Worm (Caenorhabditis elegans) whole organism, early embryonic: ENCODE measurements around the gene asd-1.

ENCODE experiments used
- B0310.2 ChIP-seq: sonication (generic microtip); optimal IDR thresholded peaks from 2 replicates; lab custom pipeline; 2016; ENCODE audit warnings: mild to moderate bottlenecking, missing genetic modification characterization, missing compliant biosample characterization
- F13C5.2 ChIP-seq: sonication (generic microtip); optimal IDR thresholded peaks from 2 replicates; lab custom pipeline; 2017; ENCODE audit warnings: mild to moderate bottlenecking, missing genetic modification characterization, inconsistent platforms, missing compliant biosample characterization
- aly-1 ChIP-seq: sonication (generic microtip); optimal IDR thresholded peaks from 2 replicates; lab custom pipeline; 2016; ENCODE audit warnings: missing genetic modification characterization, missing compliant biosample characterization
- ama-1 ChIP-seq: fragments of 150-350 bp; optimal IDR thresholded peaks from 2 replicates; lab custom pipeline; 2014
- ceh-13 ChIP-seq: fragments of 200-800 bp; sonication (Bioruptor generic); optimal IDR thresholded peaks from 2 replicates; lab custom pipeline; 2018; ENCODE audit warnings: mild to moderate bottlenecking, missing genetic modification characterization, missing compliant biosample characterization
- ceh-36 ChIP-seq: sonication (generic microtip); optimal IDR thresholded peaks from 2 replicates; lab custom pipeline; 2016; ENCODE audit warnings: missing genetic modification characterization, inconsistent platforms, missing compliant biosample characterization
- ets-7 ChIP-seq: sonication (generic microtip); optimal IDR thresholded peaks from 2 replicates; lab custom pipeline; 2016; ENCODE audit warnings: missing genotype, missing genetic modification characterization, missing compliant biosample characterization
- flt-1 ChIP-seq: fragments of 200-800 bp; sonication (Bioruptor generic); IDR thresholded peaks from 2 replicates; pipeline ENCODE4 v1.3.6; 2022; ENCODE audit warnings: missing genetic modification characterization, missing compliant biosample characterization
- hmbx-1 ChIP-seq: sonication (generic microtip); optimal IDR thresholded peaks from 2 replicates; lab custom pipeline; 2016; ENCODE audit warnings: mild to moderate bottlenecking, missing genetic modification characterization, missing compliant biosample characterization
- hmg-4 ChIP-seq: fragments of 200-800 bp; sonication (Bioruptor generic); optimal IDR thresholded peaks from 2 replicates; lab custom pipeline; 2018; ENCODE audit warnings: mild to moderate bottlenecking, missing genetic modification characterization, missing compliant biosample characterization
- hnd-1 ChIP-seq: sonication (generic microtip); optimal IDR thresholded peaks from 2 replicates; lab custom pipeline; 2016; ENCODE audit warnings: missing genetic modification characterization, missing compliant biosample characterization
- pes-1 ChIP-seq: fragments of 200-800 bp; sonication (Bioruptor generic); IDR thresholded peaks from 2 replicates; pipeline ENCODE4 v1.3.6; 2022; ENCODE audit warnings: missing genetic modification reagents, missing genetic modification characterization, missing compliant biosample characterization
- scrt-1 ChIP-seq: fragments of 200-800 bp; sonication (Bioruptor generic); IDR thresholded peaks from 2 replicates; pipeline ENCODE4 v1.3.6; 2022; ENCODE audit warnings: missing genetic modification characterization, missing compliant biosample characterization
- sea-1 ChIP-seq: fragments of 200-800 bp; sonication (Bioruptor generic); conservative IDR thresholded peaks from 2 replicates; pipeline ENCODE4 v1.3.6; 2022; ENCODE audit warnings: missing genetic modification characterization, missing compliant biosample characterization
- tbx-11 ChIP-seq: fragments of 200-800 bp; sonication (Bioruptor generic); IDR thresholded peaks from 2 replicates; pipeline ENCODE4 v1.3.6; 2022; ENCODE audit warnings: missing genetic modification characterization, missing compliant biosample characterization
- tbx-37 ChIP-seq: fragments of 200-800 bp; sonication (Bioruptor generic); conservative IDR thresholded peaks from 2 replicates; pipeline ENCODE4 v1.3.6; 2022; ENCODE audit warnings: missing genetic modification reagents, missing genetic modification characterization, missing compliant biosample characterization
- tra-4 ChIP-seq: sonication (generic microtip); optimal IDR thresholded peaks from 2 replicates; lab custom pipeline; 2017; ENCODE audit warnings: missing genetic modification characterization, missing compliant biosample characterization

asd-1 gene

DNA sequence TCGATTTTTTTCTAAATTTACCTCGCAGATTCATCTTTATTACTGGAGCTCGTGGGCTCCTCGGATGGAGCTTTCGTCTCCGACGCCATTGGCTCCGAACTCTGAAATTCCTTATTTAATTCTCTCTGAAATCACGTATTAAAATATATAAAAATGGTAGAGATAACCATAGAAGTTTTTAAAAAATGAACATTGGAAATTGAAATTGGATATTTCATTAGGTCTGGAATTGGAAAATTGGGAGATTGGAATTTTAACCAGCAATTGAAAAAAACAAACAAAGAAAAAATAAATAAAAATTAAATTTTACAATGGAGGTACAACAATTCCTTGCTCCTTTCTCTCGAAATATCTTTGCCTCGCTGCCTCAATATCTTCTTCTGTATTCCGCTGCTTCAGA is 30.3 kb upstream of the asd-1 start, which contains the start of gene rnf-5:
TSS of gene rnf-5 (minus strand) at position 101 of the 400 bp plus-strand sequence.
- TF ChIP-seq F13C5.2 (tag; lab: Kevin White, UChicago) (no peak), sea-1 (GFP tag; lab: Robert Waterston, UW) (no peak), tbx-37 (GFP tag; lab: Robert Waterston, UW) (no peak), aly-1 (tag; lab: Kevin White, UChicago) (no peak), hnd-1 (no peak), tra-4 (no peak), hmbx-1 (tag; lab: Kevin White, UChicago) (no peak), pes-1 (GFP tag; lab: Robert Waterston, UW) (no peak), B0310.2 (no peak), ceh-13 (GFP tag; lab: Kevin White, UChicago) (no peak), tbx-11 (GFP tag; lab: Robert Waterston, UW) (no peak), ama-1 (no peak)

DNA sequence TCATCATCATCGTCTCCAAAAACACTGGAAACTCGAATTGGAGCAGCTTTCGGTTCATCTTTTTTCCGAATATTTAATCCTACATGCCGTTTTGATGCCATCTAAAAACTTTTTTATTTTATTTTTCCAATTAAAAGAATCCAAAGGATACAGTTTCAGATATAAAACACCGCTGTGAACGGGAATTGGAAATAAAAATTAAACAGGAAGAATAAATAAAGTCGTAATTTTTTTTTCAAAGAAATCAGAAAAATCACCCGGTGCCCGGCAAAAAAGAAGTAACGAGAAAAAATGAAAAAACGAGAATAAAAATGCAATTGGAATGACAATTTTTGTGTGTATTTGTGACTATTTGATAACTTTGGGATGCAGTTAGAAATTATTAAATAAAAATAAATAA is 28.4 kb upstream of the asd-1 start, which contains the start of gene ccdc-55:
TSS of gene ccdc-55 (minus strand) at position 101 of the 400 bp plus-strand sequence.
- TF ChIP-seq ama-1 (no peak), scrt-1 (GFP tag; lab: Robert Waterston, UW) (no peak), tra-4 (no peak), flt-1 (GFP tag; lab: Robert Waterston, UW) (no peak), sea-1 (GFP tag; lab: Robert Waterston, UW) (no peak), tbx-37 (GFP tag; lab: Robert Waterston, UW) (no peak), ets-7 (no peak), hmg-4 (GFP tag; lab: Kevin White, UChicago) (no peak)

DNA sequence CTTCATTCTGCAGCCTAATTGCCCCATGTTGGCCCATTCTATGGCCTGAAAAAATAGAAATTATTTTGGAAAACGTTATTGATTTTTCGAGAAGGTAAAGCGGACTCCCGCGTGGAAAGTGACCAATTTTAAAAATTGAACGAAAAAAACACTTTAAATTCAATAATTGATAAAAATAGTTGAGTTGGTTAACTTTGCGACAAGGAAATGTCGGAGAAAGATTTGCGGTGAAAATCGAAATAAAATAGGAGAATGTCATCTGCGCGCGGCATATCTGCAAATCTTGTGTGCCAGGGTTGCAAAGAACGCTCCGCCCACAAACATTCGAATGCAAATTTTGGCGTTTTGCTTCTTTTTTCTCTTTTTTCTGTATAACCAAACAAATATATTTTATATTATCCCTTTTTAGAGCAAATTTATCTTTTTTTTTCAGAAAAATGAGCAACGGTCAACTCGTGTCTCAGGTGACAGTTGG is 26.1 kb upstream of the asd-1 start, which contains the start of the genes rnf-121 and C16C10.4:
TSS of gene rnf-121 (minus strand) at position 51 of the 475 bp plus-strand sequence.
TSS of gene C16C10.4 (plus strand) at position 434 of the 475 bp plus-strand sequence.
- TF ChIP-seq ceh-36 (peak; percentile 93), B0310.2 (peak; percentile 82), hmg-4 (GFP tag; lab: Kevin White, UChicago) (peak; percentile 97), ceh-13 (GFP tag; lab: Kevin White, UChicago) (peak; percentile 93), sea-1 (GFP tag; lab: Robert Waterston, UW) (peak; percentile 93), pes-1 (GFP tag; lab: Robert Waterston, UW) (peak; percentile 91), ets-7 (peak; percentile 75), tbx-11 (GFP tag; lab: Robert Waterston, UW) (peak; percentile 92), flt-1 (GFP tag; lab: Robert Waterston, UW) (peak; percentile 83), tbx-37 (GFP tag; lab: Robert Waterston, UW) (peak; percentile 82), ama-1 (no peak), scrt-1 (GFP tag; lab: Robert Waterston, UW) (peak; percentile 87), F13C5.2 (tag; lab: Kevin White, UChicago) (peak; percentile 92), tra-4 (peak; percentile 80), hmbx-1 (tag; lab: Kevin White, UChicago) (peak; percentile 61), aly-1 (tag; lab: Kevin White, UChicago) (peak; percentile 77), hnd-1 (peak; percentile 80)

DNA sequence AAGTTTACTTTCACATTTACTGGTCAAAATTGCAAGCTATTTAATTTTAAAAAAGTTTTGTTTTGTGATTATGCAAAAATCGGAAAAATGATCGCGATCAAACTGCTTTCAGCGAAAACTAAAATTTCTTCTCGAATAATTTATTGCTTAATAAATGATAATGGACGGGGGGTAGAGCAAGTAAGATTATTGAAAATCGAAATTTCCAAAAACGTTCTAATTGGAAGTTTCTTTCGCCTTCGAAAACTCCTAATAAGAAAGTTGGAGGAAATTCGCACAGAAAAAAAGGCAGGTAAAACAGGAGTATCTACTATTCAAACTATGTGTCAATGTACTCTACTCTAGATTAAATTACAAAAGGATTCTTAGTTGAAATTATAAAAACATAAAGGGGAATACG is 24.9 kb upstream of the asd-1 start:
- TF ChIP-seq ets-7 (no peak), hnd-1 (no peak), scrt-1 (GFP tag; lab: Robert Waterston, UW) (no peak), B0310.2 (no peak), flt-1 (GFP tag; lab: Robert Waterston, UW) (no peak), pes-1 (GFP tag; lab: Robert Waterston, UW) (no peak), sea-1 (GFP tag; lab: Robert Waterston, UW) (no peak), hmbx-1 (tag; lab: Kevin White, UChicago) (no peak), F13C5.2 (tag; lab: Kevin White, UChicago) (no peak), aly-1 (tag; lab: Kevin White, UChicago) (no peak), ceh-13 (GFP tag; lab: Kevin White, UChicago) (no peak), hmg-4 (GFP tag; lab: Kevin White, UChicago) (no peak), tbx-11 (GFP tag; lab: Robert Waterston, UW) (no peak), ceh-36 (no peak), tbx-37 (GFP tag; lab: Robert Waterston, UW) (no peak), ama-1 (no peak), tra-4 (no peak)

ce11 chrIII:4175489-4175888 is 21.6 kb upstream of the asd-1 start:
- TF ChIP-seq pes-1 (GFP tag; lab: Robert Waterston, UW) (no peak), aly-1 (tag; lab: Kevin White, UChicago) (no peak), tbx-37 (GFP tag; lab: Robert Waterston, UW) (no peak), ceh-36 (no peak), scrt-1 (GFP tag; lab: Robert Waterston, UW) (no peak), tbx-11 (GFP tag; lab: Robert Waterston, UW) (no peak), hmbx-1 (tag; lab: Kevin White, UChicago) (no peak), B0310.2 (no peak), ama-1 (no peak), hnd-1 (no peak), ceh-13 (GFP tag; lab: Kevin White, UChicago) (no peak), F13C5.2 (tag; lab: Kevin White, UChicago) (no peak), ets-7 (no peak), flt-1 (GFP tag; lab: Robert Waterston, UW) (no peak)

DNA sequence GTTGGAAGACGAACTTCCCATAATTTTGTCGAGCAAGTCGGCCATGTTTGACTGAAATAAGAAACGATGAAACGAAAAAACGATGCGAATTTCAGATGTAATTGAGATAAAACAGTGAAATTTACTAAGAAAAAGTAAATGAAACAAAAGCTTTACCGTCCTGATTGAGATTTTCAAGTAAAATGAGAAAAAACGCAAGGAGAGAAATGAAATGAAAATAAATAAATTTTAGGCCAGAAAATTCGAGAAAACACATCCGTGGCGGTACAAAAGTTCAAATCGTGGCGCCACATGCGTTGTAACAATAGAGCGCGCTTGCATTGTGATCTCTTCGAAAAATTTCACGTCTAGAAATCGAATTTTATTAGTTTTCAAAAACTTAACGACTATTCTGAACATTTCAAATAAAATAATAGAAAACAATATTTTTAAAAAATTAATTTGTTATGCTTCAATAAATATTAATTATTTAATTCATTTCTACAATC is 20.9 kb upstream of the asd-1 start, which contains the start of the genes hrde-1 and C16C10.13:
TSS of gene hrde-1 (minus strand) at position 51 of the 488 bp plus-strand sequence.
TSS of gene C16C10.13 (plus strand) at position 332 of the 488 bp plus-strand sequence.
- TF ChIP-seq pes-1 (GFP tag; lab: Robert Waterston, UW) (no peak), hnd-1 (no peak), aly-1 (tag; lab: Kevin White, UChicago) (no peak), flt-1 (GFP tag; lab: Robert Waterston, UW) (no peak), ceh-36 (no peak), hmbx-1 (tag; lab: Kevin White, UChicago) (no peak), tbx-37 (GFP tag; lab: Robert Waterston, UW) (no peak), tbx-11 (GFP tag; lab: Robert Waterston, UW) (no peak), hmg-4 (GFP tag; lab: Kevin White, UChicago) (no peak), scrt-1 (GFP tag; lab: Robert Waterston, UW) (no peak), sea-1 (GFP tag; lab: Robert Waterston, UW) (no peak), ama-1 (no peak), B0310.2 (no peak), F13C5.2 (tag; lab: Kevin White, UChicago) (no peak), ceh-13 (GFP tag; lab: Kevin White, UChicago) (no peak), tra-4 (no peak), ets-7 (no peak)
